Fruit fly (Drosophila melanogaster): Measurements from ENCODE around the gene CG6106.
A peak's percentile ranks its signal among the peaks of the same experiment; 100 is the strongest.

CG6106 gene

dm6 chrX:18404150-18404631 lies 45.5 kb downstream of the CG6106 start:
- no peak for TF ChIP-seq noc (tag; optimal IDR thresholded peaks at IDR 0.05)

- TF ChIP-seq noc (tag; optimal IDR thresholded peaks at IDR 0.05), result peak; percentile 81
These were observed 46.1 kb downstream of the CG6106 start for dm6 chrX:18404632-18405238.

dm6 chrX:18405567-18406059 lies 46.9 kb downstream of the CG6106 start:
- TF ChIP-seq noc (tag; optimal IDR thresholded peaks at IDR 0.05), result peak; percentile 77

- peak; percentile 67 for TF ChIP-seq noc (tag; optimal IDR thresholded peaks at IDR 0.05)
These were observed 48.1 kb downstream of the CG6106 start for dm6 chrX:18406593-18407393.

dm6 chrX:18407394-18407721 lies 48.7 kb downstream of the CG6106 start:
- no peak for TF ChIP-seq noc (tag; optimal IDR thresholded peaks at IDR 0.05)

DNA sequence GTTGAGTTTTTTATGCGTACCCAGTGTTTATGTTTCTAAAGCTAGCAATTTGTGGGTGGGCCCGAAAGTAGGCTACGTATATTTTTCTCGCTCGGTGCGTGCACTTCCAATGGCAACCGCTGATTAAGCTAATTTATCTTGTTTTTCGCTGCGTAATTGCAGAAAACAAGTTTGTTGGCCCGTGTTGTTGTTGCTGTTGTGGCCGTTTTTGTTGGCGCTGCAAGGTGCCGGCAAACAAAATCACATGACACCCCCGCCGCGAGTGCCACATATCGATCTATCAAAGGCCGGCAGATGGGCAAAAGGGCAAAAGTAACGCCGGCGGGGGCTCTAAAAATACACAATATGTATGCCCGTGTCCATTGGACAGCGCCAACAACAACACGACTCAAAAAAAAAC lies 50.8 kb downstream of the CG6106 start:
- no peak for TF ChIP-seq noc (tag; optimal IDR thresholded peaks at IDR 0.05)

- TF ChIP-seq noc (tag; optimal IDR thresholded peaks at IDR 0.05), result no peak
These were observed 51.3 kb downstream of the CG6106 start, which contains the start of gene Nt5b for dm6 chrX:18409938-18410337. Gene Nt5b, minus strand, starts transcription at chrX:18410144.

Measured in whole organism, larva.